Fruit fly (Drosophila melanogaster): ENCODE data around the gene CG6650.

CG6650 gene

DNA sequence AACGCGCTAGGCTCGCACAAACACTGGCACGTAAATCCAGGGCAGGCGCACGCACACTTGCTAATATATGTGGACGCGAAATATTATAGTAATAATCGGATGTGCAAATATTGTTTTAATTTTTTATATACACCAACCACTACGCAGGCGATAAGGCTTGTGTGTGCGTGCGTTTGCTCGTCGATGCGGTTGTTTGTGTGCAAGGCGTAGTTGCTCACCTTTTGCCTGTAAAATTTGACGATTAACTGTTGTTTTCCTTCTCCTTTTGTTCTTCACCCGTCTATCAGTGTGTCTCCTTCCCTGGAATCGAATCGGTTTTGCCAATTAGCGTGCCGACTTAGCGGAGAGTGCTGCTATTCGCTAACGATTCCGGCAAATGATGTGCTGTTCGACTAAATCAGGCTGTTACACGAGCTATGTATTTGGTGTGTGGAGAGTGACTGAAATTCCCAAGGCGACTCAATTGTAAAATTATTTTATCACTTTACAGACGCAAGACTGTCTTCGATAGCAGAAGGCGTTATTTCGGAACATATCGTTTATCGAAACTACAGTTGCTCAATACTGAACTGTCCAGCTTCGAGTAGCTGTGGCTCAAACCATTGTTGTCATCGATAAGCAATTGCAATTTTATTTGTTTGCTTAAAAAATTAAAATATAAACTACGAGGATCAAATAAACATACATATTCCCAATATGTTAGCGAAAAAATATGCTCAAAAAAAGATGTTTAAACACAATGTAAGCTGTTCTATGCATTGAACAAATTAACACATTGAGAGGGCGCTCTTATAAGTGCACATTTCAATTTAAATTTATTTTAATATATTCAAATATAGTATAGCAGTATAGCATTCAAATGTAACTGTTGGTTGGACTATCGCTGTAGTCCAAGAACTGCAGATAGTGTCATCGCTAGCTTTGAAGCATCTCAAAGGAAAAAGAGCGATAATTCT lies at the start of gene CG6650, which contains the start of gene endos (continued):
- TF ChIP-seq PHDP (tag; optimal IDR thresholded peaks at IDR 0.05) (peak; percentile 42), Pdp1 (GFP tag; optimal IDR thresholded peaks at IDR 0.05) (peak in 1 of 2 experiments; percentile 49), dmrt11E (tag; optimal IDR thresholded peaks at IDR 0.05) (peak; percentile 24), fd96Cb (tag; optimal IDR thresholded peaks at IDR 0.05) (no peak), CG14710 (tag; optimal IDR thresholded peaks at IDR 0.05) (peak; percentile 77), H2.0 (GFP tag; IDR thresholded peaks at IDR 0.05) (no peak), CG11456 (GFP tag; IDR thresholded peaks at IDR 0.05) (peak; percentile 39; the same call in 1 of the 3 replicates), luna (GFP tag; optimal IDR thresholded peaks at IDR 0.05) (no peak), CG6854 (GFP tag; optimal IDR thresholded peaks at IDR 0.05) (no peak), mam (GFP tag; optimal IDR thresholded peaks at IDR 0.05) (peak; percentile 19), BtbVII (GFP tag; optimal IDR thresholded peaks at IDR 0.05) (no peak), Sox102F (GFP tag; optimal IDR thresholded peaks at IDR 0.05) (no peak), CG10654 (GFP tag; optimal IDR thresholded peaks at IDR 0.05) (peak; percentile 13), H15 (GFP tag; IDR thresholded peaks at IDR 0.05) (no peak), CG7987 (GFP tag; optimal IDR thresholded peaks at IDR 0.05) (no peak), Trl (optimal IDR thresholded peaks at IDR 0.05) (no peak), Trl (GFP tag; optimal IDR thresholded peaks at IDR 0.05) (no peak), ato (GFP tag; IDR thresholded peaks at IDR 0.05; ENCODE audit: partially characterized antibody) (peak; percentile 8; the same call in 1 of the 2 replicates), bbx (GFP tag; IDR thresholded peaks at IDR 0.05; ENCODE audit: partially characterized antibody) (peak; percentile 71), odd (GFP tag; optimal IDR thresholded peaks at IDR 0.05) (no peak), CkIIα-i1 (GFP tag; IDR thresholded peaks at IDR 0.05) (no peak), Spps (tag; optimal IDR thresholded peaks at IDR 0.05) (no peak), CG6765 (GFP tag; optimal IDR thresholded peaks at IDR 0.05) (no peak), Lhr (GFP tag; optimal IDR thresholded peaks at IDR 0.05) (peak; percentile 45), pho (GFP tag; optimal IDR thresholded peaks at IDR 0.05) (peak; percentile 11), sima (GFP tag; optimal IDR thresholded peaks at IDR 0.05) (no peak), BEAF-32 (GFP tag; optimal IDR thresholded peaks at IDR 0.05) (peak; percentile 83), Ets97D (GFP tag; optimal IDR thresholded peaks at IDR 0.05) (peak; percentile 37), Jarid2 (GFP tag; optimal IDR thresholded peaks at IDR 0.05) (no peak), maf-S (GFP tag; optimal IDR thresholded peaks at IDR 0.05) (no peak), grau (tag; optimal IDR thresholded peaks at IDR 0.05) (peak; percentile 45), ro (GFP tag; IDR thresholded peaks at IDR 0.05) (no peak), ken (GFP tag; IDR thresholded peaks at IDR 0.05) (no peak), wek (GFP tag; optimal IDR thresholded peaks at IDR 0.05) (no peak), CG9437 (GFP tag; optimal IDR thresholded peaks at IDR 0.05) (no peak), CG8388 (GFP tag; optimal IDR thresholded peaks at IDR 0.05) (peak; percentile 79), CG3281 (GFP tag; optimal IDR thresholded peaks at IDR 0.05) (peak; percentile 47), CG34422 (GFP tag; IDR thresholded peaks at IDR 0.05) (0 out of 3 replicates have a peak, but pooled peaks have one; percentile 30), fru (optimal IDR thresholded peaks at IDR 0.05) (no peak), CG42726 (GFP tag; IDR thresholded peaks at IDR 0.05; ENCODE audit: partially characterized antibody) (no peak), CG18599 (GFP tag; optimal IDR thresholded peaks at IDR 0.05) (peak; percentile 56)

Measured in whole organism, embryonic.